Fruit fly (Drosophila melanogaster) whole organism, wandering third instar larva: ENCODE data around the gene hoe1.
A peak's percentile ranks its signal among the peaks of the same experiment; 100 is the strongest.

ENCODE experiments used
- Abd-B ChIP-seq: fragments of >200 bp; optimal IDR thresholded peaks from 2 replicates; lab custom pipeline; 2017; ENCODE audit warnings: missing biosample characterization, missing genetic modification characterization
- CG32264 ChIP-seq: fragments of 200-800 bp; sonication (Bioruptor generic); optimal IDR thresholded peaks from 2 replicates; lab custom pipeline; 2016; ENCODE audit warnings: missing biosample characterization, missing genetic modification characterization
- CG9705 ChIP-seq: fragments of 200-800 bp; sonication (Bioruptor generic); optimal IDR thresholded peaks from 2 replicates; lab custom pipeline; 2018; ENCODE audit warnings: missing biosample characterization, mild to moderate bottlenecking, missing genetic modification characterization
- CrebA ChIP-seq: fragments of 200-800 bp; sonication (Bioruptor generic); optimal IDR thresholded peaks from 2 replicates; lab custom pipeline; 2016; ENCODE audit warnings: missing biosample characterization, mild to moderate bottlenecking, missing genetic modification characterization, borderline replicate concordance
- Dfd ChIP-seq: fragments of >200 bp; optimal IDR thresholded peaks from 2 replicates; lab custom pipeline; 2017; ENCODE audit warnings: missing biosample characterization, missing genetic modification characterization
- Dif ChIP-seq: fragments of 200-275, 200-300 bp; sonication (Bioruptor generic); optimal IDR thresholded peaks from 2 replicates; lab custom pipeline; 2018; ENCODE audit warnings: missing biosample characterization, missing genetic modification characterization; ENCODE audit not compliant: partially characterized antibody
- GATAd ChIP-seq: sonication (Bioruptor generic); optimal IDR thresholded peaks from 2 replicates; lab custom pipeline; 2016; ENCODE audit warnings: missing biosample characterization, missing genetic modification characterization
- HLH106 ChIP-seq: fragments of 200-800 bp; optimal IDR thresholded peaks from 3 replicates; lab custom pipeline; 2019; ENCODE audit warnings: missing biosample characterization, mild to moderate bottlenecking, missing genetic modification characterization, moderate library complexity
- Hnf4 ChIP-seq: fragments of 200-800 bp; sonication (Bioruptor generic); optimal IDR thresholded peaks from 2 replicates; lab custom pipeline; 2016; ENCODE audit warnings: missing biosample characterization, mild to moderate bottlenecking, missing genetic modification characterization
- Hr78 ChIP-seq: fragments of >200 bp; optimal IDR thresholded peaks from 2 replicates; lab custom pipeline; 2017; ENCODE audit warnings: missing biosample characterization, missing genetic modification characterization
- Hr83 ChIP-seq: fragments of 200-300 bp; sonication (Bioruptor generic); optimal IDR thresholded peaks from 2 replicates; lab custom pipeline; 2016; ENCODE audit warnings: missing biosample characterization, mild to moderate bottlenecking, missing genetic modification characterization, moderate library complexity; ENCODE audit not compliant: poor library complexity, severe bottlenecking
- Jra ChIP-seq: sonication (Bioruptor generic); optimal IDR thresholded peaks from 2 replicates; lab custom pipeline; 2016; ENCODE audit warnings: missing biosample characterization, missing genetic modification characterization
- Mio ChIP-seq: sonication (Bioruptor generic); optimal IDR thresholded peaks from 2 replicates; lab custom pipeline; 2016; ENCODE audit warnings: missing biosample characterization, missing genetic modification characterization
- Myc ChIP-seq: fragments of >200 bp; optimal IDR thresholded peaks from 2 replicates; lab custom pipeline; 2017
- N ChIP-seq: fragments of >200 bp; optimal IDR thresholded peaks from 2 replicates; lab custom pipeline; 2018; ENCODE audit warnings: missing biosample characterization, missing external identifiers, missing genetic modification characterization
- OdsH ChIP-seq: fragments of 200-800 bp; sonication (Bioruptor generic); optimal IDR thresholded peaks from 2 replicates; lab custom pipeline; 2016; ENCODE audit warnings: missing biosample characterization, mild to moderate bottlenecking, missing genetic modification characterization
- Rel ChIP-seq, 2 experiments: fragments of 200-800 bp; sonication (Bioruptor generic) in 1 of 2; optimal IDR thresholded peaks; 2 replicates in 1 of 2; 3 replicates in 1 of 2; lab custom pipeline; 2016 to 2019; ENCODE audit warnings: mild to moderate bottlenecking in 2 of 2, missing biosample characterization in 2 of 2, missing genetic modification characterization in 2 of 2, moderate library complexity in 1 of 2
- Sp1 ChIP-seq: fragments of 200-800 bp; sonication (Bioruptor generic); optimal IDR thresholded peaks from 3 replicates; lab custom pipeline; 2019; ENCODE audit warnings: missing biosample characterization, mild to moderate bottlenecking, missing genetic modification characterization, moderate library complexity
- Vsx2 ChIP-seq: fragments of 200-300, 225-300 bp; sonication (Bioruptor generic); optimal IDR thresholded peaks from 2 replicates; lab custom pipeline; 2018; ENCODE audit warnings: missing biosample characterization, missing genetic modification characterization; ENCODE audit not compliant: partially characterized antibody
- br ChIP-seq: fragments of 200-800 bp; sonication (Bioruptor generic); optimal IDR thresholded peaks from 2 replicates; lab custom pipeline; 2016; ENCODE audit warnings: missing biosample characterization, missing genetic modification characterization
- brk ChIP-seq: fragments of 200-800 bp; sonication (Bioruptor generic); optimal IDR thresholded peaks from 2 replicates; lab custom pipeline; 2016; ENCODE audit warnings: missing biosample characterization, mild to moderate bottlenecking, missing genetic modification characterization
- dl ChIP-seq, 2 experiments: fragments of 175-275, 200-275 bp in 1 of 2; fragments of 200-275 bp in 1 of 2; sonication (Bioruptor generic); optimal IDR thresholded peaks; lab custom pipeline; 2018; ENCODE audit warnings: mild to moderate bottlenecking in 2 of 2, missing biosample characterization in 2 of 2, missing genetic modification characterization in 2 of 2, moderate library complexity in 2 of 2; ENCODE audit not compliant: partially characterized antibody in 2 of 2, insufficient read depth in 1 of 2
- dmrt93B ChIP-seq: fragments of 200-800 bp; sonication (Bioruptor generic); optimal IDR thresholded peaks from 2 replicates; lab custom pipeline; 2018; ENCODE audit warnings: missing biosample characterization, mild to moderate bottlenecking, missing genetic modification characterization
- dsf ChIP-seq: sonication (Bioruptor generic); optimal IDR thresholded peaks from 2 replicates; lab custom pipeline; 2016; ENCODE audit warnings: missing biosample characterization, missing genetic modification characterization, borderline replicate concordance
- ey ChIP-seq: fragments of 200-800 bp; sonication (Bioruptor generic); optimal IDR thresholded peaks from 2 replicates; lab custom pipeline; 2016; ENCODE audit warnings: missing biosample characterization, missing genetic modification characterization
- foxo ChIP-seq, 2 experiments: fragments of 200-800 bp; sonication (Bioruptor generic); optimal IDR thresholded peaks; 2 replicates in 1 of 2; 3 replicates in 1 of 2; lab custom pipeline; 2016 to 2017; ENCODE audit warnings: missing biosample characterization in 2 of 2, missing genetic modification characterization in 2 of 2
- fru ChIP-seq: fragments of 200-800 bp; sonication (Bioruptor generic); optimal IDR thresholded peaks from 3 replicates; lab custom pipeline; 2016; ENCODE audit warnings: missing biosample characterization, mild to moderate bottlenecking, missing genetic modification characterization
- h ChIP-seq: fragments of 200-800 bp; sonication (Bioruptor generic); optimal IDR thresholded peaks from 3 replicates; lab custom pipeline; 2016; ENCODE audit warnings: missing biosample characterization, mild to moderate bottlenecking, missing genetic modification characterization
- jim ChIP-seq: fragments of 175-275, 200-325 bp; sonication (Bioruptor generic); optimal IDR thresholded peaks from 2 replicates; lab custom pipeline; 2016; ENCODE audit warnings: missing biosample characterization, mild to moderate bottlenecking, missing genetic modification characterization
- lola ChIP-seq: fragments of >200 bp; optimal IDR thresholded peaks from 2 replicates; lab custom pipeline; 2017; ENCODE audit warnings: missing biosample characterization, missing genetic modification characterization
- pan ChIP-seq: fragments of >200 bp; optimal IDR thresholded peaks from 2 replicates; lab custom pipeline; 2017
- psq ChIP-seq: fragments of 200-800 bp; sonication (Bioruptor generic); optimal IDR thresholded peaks from 3 replicates; lab custom pipeline; 2017; ENCODE audit warnings: missing biosample characterization, mild to moderate bottlenecking, missing genetic modification characterization, moderate library complexity
- rgr ChIP-seq: fragments of 200-800 bp; sonication (Bioruptor generic); optimal IDR thresholded peaks from 3 replicates; lab custom pipeline; 2016; ENCODE audit warnings: missing biosample characterization, mild to moderate bottlenecking, missing genetic modification characterization
- sage ChIP-seq: fragments of 200-800 bp; sonication (Bioruptor generic); optimal IDR thresholded peaks from 2 replicates; lab custom pipeline; 2016; ENCODE audit warnings: missing biosample characterization, mild to moderate bottlenecking, missing genetic modification characterization
- sv ChIP-seq: fragments of 200-800 bp; sonication (Bioruptor generic); optimal IDR thresholded peaks from 3 replicates; lab custom pipeline; 2016; ENCODE audit warnings: missing biosample characterization, missing genetic modification characterization
- tai ChIP-seq: sonication (Bioruptor generic); optimal IDR thresholded peaks from 2 replicates; lab custom pipeline; 2016; ENCODE audit warnings: missing biosample characterization, missing genetic modification characterization
- usp ChIP-seq: fragments of >200 bp; optimal IDR thresholded peaks from 2 replicates; lab custom pipeline; 2017; ENCODE audit warnings: missing biosample characterization, missing genetic modification characterization
- woc ChIP-seq: sonication (Bioruptor generic); optimal IDR thresholded peaks from 2 replicates; lab custom pipeline; 2016; ENCODE audit warnings: missing biosample characterization, mild to moderate bottlenecking, missing genetic modification characterization

Gene hoe1

DNA sequence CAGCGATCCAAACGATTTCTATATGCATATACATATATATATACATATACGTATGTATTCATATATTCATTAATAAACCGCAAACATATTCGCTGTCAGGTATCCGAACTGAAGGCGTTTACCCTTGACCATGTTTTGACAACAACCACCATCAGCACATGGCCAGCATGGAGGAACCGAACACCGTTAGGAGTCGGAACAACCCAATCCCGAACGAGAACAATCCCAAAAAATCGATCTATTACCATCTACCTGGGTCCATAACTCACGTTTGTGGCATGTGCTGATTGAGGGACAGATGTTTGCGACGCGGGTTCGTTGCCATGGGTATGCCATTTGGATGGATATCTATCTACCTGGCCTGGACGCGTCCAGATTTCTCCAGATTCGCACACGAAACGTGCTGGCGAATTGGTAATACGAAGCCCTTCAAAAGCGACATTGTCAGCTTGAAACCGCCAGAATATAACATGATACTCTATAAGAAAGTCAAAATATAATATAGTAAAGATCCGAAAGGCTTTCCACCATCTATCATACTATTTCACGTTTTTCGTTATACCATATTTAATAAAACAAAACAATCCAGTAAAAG lies 42.6 kb downstream of the hoe1 start, which contains the start of gene CG15625:
TSS of gene CG15625 (plus strand) at position 545 of the 595 bp plus-strand sequence.
- TF ChIP-seq Hnf4 (GFP tag; lab: Kevin White, UChicago) (no peak), fru (no peak), CG9705 (GFP tag; lab: Kevin White, UChicago) (no peak), OdsH (GFP tag; lab: Kevin White, UChicago) (no peak), Myc (lab: Kevin White, UChicago) (no peak), brk (GFP tag; lab: Kevin White, UChicago) (no peak)

- TF ChIP-seq GATAd (GFP tag; lab: Kevin White, UChicago) (no peak), HLH106 (tag; lab: Kevin White, UChicago) (peak; percentile 14), dl (GFP tag; optimal IDR thresholded peaks at IDR 0.05; lab: Kevin White, UChicago; ENCODE audit: insufficient read depth in 1 of 2, partially characterized antibody in 2 of 2) (no peak), CrebA (GFP tag; lab: Kevin White, UChicago) (no peak), N (GFP tag; lab: Kevin White, UChicago) (no peak), Dfd (GFP tag; lab: Kevin White, UChicago) (no peak), Rel (GFP tag; optimal IDR thresholded peaks at IDR 0.05; lab: Kevin White, UChicago) (no peak), Rel (tag; optimal IDR thresholded peaks at IDR 0.05; lab: Kevin White, UChicago) (no peak), psq (no peak)
Observed at dm6 chr2L:4888541-4888940, 43.6 kb downstream of the hoe1 start.

- TF ChIP-seq Hnf4 (GFP tag; lab: Kevin White, UChicago), result peak; percentile 90
- no peak for TF ChIP-seq dl (GFP tag; optimal IDR thresholded peaks at IDR 0.05; lab: Kevin White, UChicago; ENCODE audit: insufficient read depth in 1 of 2, partially characterized antibody in 2 of 2)
- no peak for TF ChIP-seq Abd-B (GFP tag; lab: Kevin White, UChicago)
- TF ChIP-seq h, result peak; percentile 94
- TF ChIP-seq Hr78 (GFP tag; lab: Kevin White, UChicago), result no peak
- peak; percentile 82 for TF ChIP-seq tai (GFP tag; lab: Kevin White, UChicago)
- peak; percentile 81 for TF ChIP-seq dsf (GFP tag; lab: Kevin White, UChicago)
- TF ChIP-seq Rel (GFP tag; optimal IDR thresholded peaks at IDR 0.05; lab: Kevin White, UChicago), result no peak
- TF ChIP-seq Rel (tag; optimal IDR thresholded peaks at IDR 0.05; lab: Kevin White, UChicago), result peak; percentile 73
- TF ChIP-seq woc (GFP tag; lab: Kevin White, UChicago), result peak; percentile 65
- TF ChIP-seq Sp1, result peak; percentile 91
- peak; percentile 93 for TF ChIP-seq rgr
- TF ChIP-seq Dfd (GFP tag; lab: Kevin White, UChicago), result peak; percentile 19
- peak; percentile 89 for TF ChIP-seq sage (GFP tag; lab: Kevin White, UChicago)
- no peak for TF ChIP-seq N (GFP tag; lab: Kevin White, UChicago)
- TF ChIP-seq usp (GFP tag; lab: Kevin White, UChicago), result no peak
- TF ChIP-seq sv, result no peak
- peak; percentile 88 for TF ChIP-seq ey (GFP tag; lab: Kevin White, UChicago)
- TF ChIP-seq pan (lab: Kevin White, UChicago), result no peak
- TF ChIP-seq Jra (GFP tag; lab: Kevin White, UChicago), result peak; percentile 76
- TF ChIP-seq Hr83 (GFP tag; lab: Kevin White, UChicago), result peak; percentile 63
- no peak for TF ChIP-seq jim (GFP tag; lab: Kevin White, UChicago)
- TF ChIP-seq dmrt93B (GFP tag; lab: Kevin White, UChicago), result peak; percentile 86
- TF ChIP-seq lola (GFP tag; lab: Kevin White, UChicago), result no peak
- TF ChIP-seq psq, result peak; percentile 91
- no peak for TF ChIP-seq Dif (GFP tag; lab: Kevin White, UChicago)
- TF ChIP-seq GATAd (GFP tag; lab: Kevin White, UChicago), result peak; percentile 82
- TF ChIP-seq fru, result peak; percentile 86
- no peak for TF ChIP-seq Vsx2 (GFP tag; lab: Kevin White, UChicago)
- TF ChIP-seq HLH106 (tag; lab: Kevin White, UChicago), result peak; percentile 96
- TF ChIP-seq br (GFP tag; lab: Kevin White, UChicago), result peak; percentile 86
- TF ChIP-seq brk (GFP tag; lab: Kevin White, UChicago), result peak; percentile 79
- TF ChIP-seq Mio (GFP tag; lab: Kevin White, UChicago), result peak; percentile 31
- no peak for TF ChIP-seq Myc (lab: Kevin White, UChicago)
- TF ChIP-seq CG32264 (GFP tag; lab: Kevin White, UChicago), result peak; percentile 66
- peak; percentile 81 for TF ChIP-seq CG9705 (GFP tag; lab: Kevin White, UChicago)
- no peak for TF ChIP-seq CrebA (GFP tag; lab: Kevin White, UChicago)
- peak; percentile 92 for TF ChIP-seq OdsH (GFP tag; lab: Kevin White, UChicago)
- peak in 1 of 2 experiments; percentile 91 for TF ChIP-seq foxo (GFP tag; optimal IDR thresholded peaks at IDR 0.05; lab: Kevin White, UChicago)
Observed at dm6 chr2L:4887382-4888219, 44.6 kb downstream of the hoe1 start.
